Fruit fly (Drosophila melanogaster): Measurements from ENCODE around the gene CG7886.

Gene CG7886

dm6 chr3R:14608892-14609692, 33.3 kb downstream of the CG7886 start, which contains the start of gene CG14853 (continued):
- TF ChIP-seq ap (GFP tag; IDR thresholded peaks at IDR 0.05): peak; percentile 79
- peak; percentile 1 for TF ChIP-seq CG13894 (tag; optimal IDR thresholded peaks at IDR 0.05)
- TF ChIP-seq fd96Cb (tag; optimal IDR thresholded peaks at IDR 0.05): peak; percentile 64
- no peak for TF ChIP-seq pita (GFP tag; optimal IDR thresholded peaks at IDR 0.05)
- TF ChIP-seq BEAF-32 (GFP tag; optimal IDR thresholded peaks at IDR 0.05): no peak
- peak; percentile 72 for TF ChIP-seq Aef1 (GFP tag; IDR thresholded peaks at IDR 0.05)
- no peak; the same call in 1 of the 2 replicates for TF ChIP-seq Drgx (GFP tag; IDR thresholded peaks at IDR 0.05)
- peak; percentile 65 for TF ChIP-seq sens-2 (GFP tag; IDR thresholded peaks at IDR 0.05)
- TF ChIP-seq CG8388 (GFP tag; optimal IDR thresholded peaks at IDR 0.05): peak; percentile 60
- TF ChIP-seq Trl (optimal IDR thresholded peaks at IDR 0.05): peak; percentile 61 to 76
- TF ChIP-seq Trl (GFP tag; optimal IDR thresholded peaks at IDR 0.05): no peak
- peak; percentile 72 for TF ChIP-seq CG14667 (GFP tag; IDR thresholded peaks at IDR 0.05)
- TF ChIP-seq ERR (GFP tag; optimal IDR thresholded peaks at IDR 0.05): no peak
- TF ChIP-seq CG12155 (GFP tag; optimal IDR thresholded peaks at IDR 0.05): peak; percentile 73
- peak; percentile 47 for TF ChIP-seq CG9215 (GFP tag; IDR thresholded peaks at IDR 0.05)
- peak; percentile 85 for TF ChIP-seq nmo (GFP tag; optimal IDR thresholded peaks at IDR 0.05)
- no peak for TF ChIP-seq CG6791 (GFP tag; IDR thresholded peaks at IDR 0.05; ENCODE audit: partially characterized antibody)
- TF ChIP-seq gt (GFP tag; IDR thresholded peaks at IDR 0.05): 0 out of 2 replicates have a peak, but pooled peaks have one; percentile 37
- no peak for TF ChIP-seq CG16813 (GFP tag; IDR thresholded peaks at IDR 0.05; ENCODE audit: partially characterized antibody)
- TF ChIP-seq inv (GFP tag; IDR thresholded peaks at IDR 0.05; ENCODE audit: partially characterized antibody): no peak
- peak; percentile 70 for TF ChIP-seq CG1603 (tag; optimal IDR thresholded peaks at IDR 0.05)
- no peak for TF ChIP-seq CG7357 (GFP tag; IDR thresholded peaks at IDR 0.05)
- TF ChIP-seq CG9932 (GFP tag; IDR thresholded peaks at IDR 0.05): peak; percentile 70
- TF ChIP-seq ci (GFP tag; IDR thresholded peaks at IDR 0.05): peak; percentile 88
- peak; percentile 50 for TF ChIP-seq CG18011 (GFP tag; optimal IDR thresholded peaks at IDR 0.05)
- no peak for TF ChIP-seq yki (optimal IDR thresholded peaks at IDR 0.05)
- TF ChIP-seq slbo (GFP tag; IDR thresholded peaks at IDR 0.05): peak; percentile 91
- TF ChIP-seq Usf (GFP tag; optimal IDR thresholded peaks at IDR 0.05): peak; percentile 13
- TF ChIP-seq CG11695 (GFP tag; IDR thresholded peaks at IDR 0.05): peak; percentile 72
- no peak for TF ChIP-seq hbn (GFP tag; IDR thresholded peaks at IDR 0.05; ENCODE audit: partially characterized antibody)
- TF ChIP-seq D (optimal IDR thresholded peaks at IDR 0.05): no peak
- TF ChIP-seq D (GFP tag; optimal IDR thresholded peaks at IDR 0.05): peak; percentile 52
- no peak for TF ChIP-seq Doc2 (GFP tag; IDR thresholded peaks at IDR 0.05)
- no peak for TF ChIP-seq CG1647 (GFP tag; optimal IDR thresholded peaks at IDR 0.05)
- peak; percentile 39 for TF ChIP-seq Ravus (GFP tag; IDR thresholded peaks at IDR 0.05)
- TF ChIP-seq salm (tag; optimal IDR thresholded peaks at IDR 0.05): no peak
- TF ChIP-seq CG6272 (GFP tag; IDR thresholded peaks at IDR 0.05): no peak
- peak; percentile 83 for TF ChIP-seq CG15601 (tag; optimal IDR thresholded peaks at IDR 0.05)
- peak; percentile 72 for TF ChIP-seq CG1233 (GFP tag; optimal IDR thresholded peaks at IDR 0.05)
- no peak for TF ChIP-seq CG12236 (GFP tag; optimal IDR thresholded peaks at IDR 0.05)
- no peak for TF ChIP-seq Dip3 (GFP tag; optimal IDR thresholded peaks at IDR 0.05)
- no peak for TF ChIP-seq Myb (GFP tag; optimal IDR thresholded peaks at IDR 0.05)
- peak; percentile 81 for TF ChIP-seq wor (GFP tag; IDR thresholded peaks at IDR 0.05)
- TF ChIP-seq crp (GFP tag; optimal IDR thresholded peaks at IDR 0.05): peak in 1 of 2 experiments; percentile 22
- TF ChIP-seq maf-S (GFP tag; optimal IDR thresholded peaks at IDR 0.05): no peak
- peak; percentile 14; the same call in 1 of the 2 replicates for TF ChIP-seq CG11085 (GFP tag; IDR thresholded peaks at IDR 0.05)
- TF ChIP-seq sob (GFP tag; IDR thresholded peaks at IDR 0.05): peak; percentile 66
- TF ChIP-seq dpn (GFP tag; optimal IDR thresholded peaks at IDR 0.05): peak in 1 of 2 experiments; percentile 84
- TF ChIP-seq ind (GFP tag; optimal IDR thresholded peaks at IDR 0.05): peak; percentile 62
- peak; percentile 81; the same call in 1 of the 2 replicates for TF ChIP-seq seq (GFP tag; IDR thresholded peaks at IDR 0.05)
- no peak for TF ChIP-seq tx (GFP tag; optimal IDR thresholded peaks at IDR 0.05)

All from whole organism, embryonic.